Worm (Caenorhabditis elegans) whole organism, mixed stage, embryonic: Measurements from ENCODE around the gene hpo-15.

ENCODE experiments used
- nhr-12 ChIP-seq: fragments of 150-350 bp; optimal IDR thresholded peaks from 2 replicates; lab custom pipeline; 2014; ENCODE audit warnings: missing biosample characterization, missing genetic modification characterization
- pha-4 ChIP-seq: fragments of 150-350 bp; optimal IDR thresholded peaks from 2 replicates; lab custom pipeline; 2018; ENCODE audit warnings: missing biosample characterization, missing genetic modification reagents, missing genetic modification characterization
- snpc-4 ChIP-seq: fragments of 150-350 bp; optimal IDR thresholded peaks from 2 replicates; lab custom pipeline; 2014; ENCODE audit warnings: missing biosample characterization, missing genetic modification characterization

DNA sequence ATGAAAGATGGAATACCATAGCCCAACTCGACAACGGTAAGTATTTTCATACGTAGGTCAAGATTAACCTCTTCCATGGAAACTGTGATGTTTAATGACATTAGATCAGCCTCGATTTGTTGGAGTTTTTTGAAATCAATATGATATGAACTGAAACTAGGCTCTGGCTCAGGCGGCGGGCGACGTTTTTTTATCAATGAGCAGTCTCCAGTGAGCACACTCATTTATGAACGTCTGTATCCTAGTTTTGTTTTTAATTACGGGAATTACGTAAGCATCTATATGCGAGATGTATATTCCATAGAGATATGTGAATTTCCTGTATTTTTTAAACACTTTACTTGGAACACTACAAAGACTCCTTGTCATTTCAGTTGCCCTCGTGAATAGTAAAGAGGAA, 50.7 kb downstream of the hpo-15 start, which contains the start of gene srg-67:
- TF ChIP-seq nhr-12 (tag; lab: Kevin White, UChicago) (no peak), snpc-4 (tag; lab: Kevin White, UChicago) (no peak), pha-4 (tag; lab: Kevin White, UChicago) (no peak)
